Fruit fly (Drosophila melanogaster) whole organism, embryonic: ENCODE measurements around the gene PpV.

ENCODE experiments used
- Aef1 ChIP-seq: fragments of 200-800 bp; sonication (Bioruptor generic); IDR thresholded peaks from 3 replicates; pipeline ENCODE4 v1.3.6; 2022; ENCODE audit warnings: missing biosample characterization, missing genetic modification characterization
- CG10209 ChIP-seq: fragments of 200-800 bp; sonication (Bioruptor generic); optimal IDR thresholded peaks from 3 replicates; lab custom pipeline; 2017; ENCODE audit warnings: missing biosample characterization, mild to moderate bottlenecking, missing genetic modification characterization, missing genetic modification reagents
- CG11695 ChIP-seq: fragments of 200-800 bp; sonication (Bioruptor generic); IDR thresholded peaks from 3 replicates; pipeline ENCODE4 v1.3.6; 2022; ENCODE audit warnings: missing biosample characterization, missing genetic modification characterization
- CG12071 ChIP-seq: fragments of 200-800 bp; sonication (Bioruptor generic); optimal IDR thresholded peaks from 3 replicates; lab custom pipeline; 2018; ENCODE audit warnings: missing biosample characterization, mild to moderate bottlenecking, missing genetic modification characterization
- CG12769 ChIP-seq: fragments of 200-800 bp; sonication (Bioruptor generic); optimal IDR thresholded peaks from 2 replicates; lab custom pipeline; 2019; ENCODE audit warnings: missing biosample characterization, mild to moderate bottlenecking, missing genetic modification characterization, moderate library complexity
- CG12942 ChIP-seq: fragments of 200-800 bp; sonication (Bioruptor generic); optimal IDR thresholded peaks from 3 replicates; lab custom pipeline; 2016; ENCODE audit warnings: missing biosample characterization, missing genetic modification characterization
- CG13123 ChIP-seq: fragments of 200-800 bp; sonication (Bioruptor generic); optimal IDR thresholded peaks from 2 replicates; lab custom pipeline; 2016; ENCODE audit warnings: missing biosample characterization, missing genetic modification characterization
- CG1602 ChIP-seq: fragments of 200-800 bp; sonication (Bioruptor generic); optimal IDR thresholded peaks from 3 replicates; lab custom pipeline; 2016; ENCODE audit warnings: missing biosample characterization, missing genetic modification characterization
- CG1603 ChIP-seq: fragments of 200-800 bp; sonication (Bioruptor generic); optimal IDR thresholded peaks from 2 replicates; lab custom pipeline; 2019; ENCODE audit warnings: missing biosample characterization, mild to moderate bottlenecking, missing genetic modification characterization, moderate library complexity
- CG17359 ChIP-seq: fragments of 200-800 bp; sonication (Bioruptor generic); optimal IDR thresholded peaks from 3 replicates; lab custom pipeline; 2018; ENCODE audit warnings: missing biosample characterization, mild to moderate bottlenecking, missing genetic modification characterization, moderate library complexity
- CG2199 ChIP-seq: fragments of 200-800 bp; sonication (Bioruptor generic); IDR thresholded peaks from 3 replicates; pipeline ENCODE4 v1.3.6; 2022; ENCODE audit warnings: missing biosample characterization, missing genetic modification characterization
- CG3065 ChIP-seq: fragments of 200-800 bp; sonication (Bioruptor generic); optimal IDR thresholded peaks from 2 replicates; lab custom pipeline; 2016; ENCODE audit warnings: missing biosample characterization, missing genetic modification characterization
- CG3163 ChIP-seq: fragments of 200-800 bp; sonication (Bioruptor generic); optimal IDR thresholded peaks from 3 replicates; lab custom pipeline; 2016; ENCODE audit warnings: missing biosample characterization, missing genetic modification characterization
- CG32532 ChIP-seq: fragments of 200-800 bp; sonication (Bioruptor generic); IDR thresholded peaks from 2 replicates; pipeline ENCODE4 v1.3.6; 2022; ENCODE audit warnings: missing biosample characterization, missing genetic modification characterization
- CG34422 ChIP-seq: fragments of 200-800 bp; sonication (Bioruptor generic); IDR thresholded peaks from 3 replicates; pipeline ENCODE4 v1.3.6; 2022; ENCODE audit warnings: missing biosample characterization, missing genetic modification characterization
- CG5953 ChIP-seq: fragments of 200-800 bp; sonication (Bioruptor generic); IDR thresholded peaks from 2 replicates; pipeline ENCODE4 v1.3.6; 2022; ENCODE audit warnings: missing biosample characterization, missing genetic modification characterization
- CG6654 ChIP-seq: fragments of 200-800 bp; sonication (Bioruptor generic); optimal IDR thresholded peaks from 2 replicates; lab custom pipeline; 2017; ENCODE audit warnings: missing biosample characterization, mild to moderate bottlenecking, missing genetic modification characterization
- CG8765 ChIP-seq: fragments of 200-800 bp; sonication (Bioruptor generic); IDR thresholded peaks from 2 replicates; pipeline ENCODE4 v1.3.6; 2022; ENCODE audit warnings: missing biosample characterization, missing genetic modification characterization
- CG9215 ChIP-seq: fragments of 200-800 bp; sonication (Bioruptor generic); IDR thresholded peaks from 2 replicates; pipeline ENCODE4 v1.3.6; 2022; ENCODE audit warnings: missing biosample characterization, missing genetic modification characterization
- CG9727 ChIP-seq: fragments of 200-800 bp; sonication (Bioruptor generic); optimal IDR thresholded peaks from 3 replicates; lab custom pipeline; 2017; ENCODE audit warnings: missing biosample characterization, mild to moderate bottlenecking, missing genetic modification characterization
- Doc3 ChIP-seq: fragments of 200-800 bp; sonication (Bioruptor generic); IDR thresholded peaks from 3 replicates; pipeline ENCODE4 v1.3.6; 2022; ENCODE audit warnings: missing biosample characterization, missing genetic modification characterization; ENCODE audit not compliant: partially characterized antibody
- Drgx ChIP-seq: fragments of 200-800 bp; sonication (Bioruptor generic); IDR thresholded peaks from 2 replicates; pipeline ENCODE4 v1.3.6; 2022; ENCODE audit warnings: missing biosample characterization, missing genetic modification characterization
- Gug ChIP-seq: fragments of 200-800 bp; sonication (Bioruptor generic); IDR thresholded peaks from 4 replicates; pipeline ENCODE4 v1.3.6; 2022; ENCODE audit warnings: missing biosample characterization, missing genetic modification characterization
- Hr39 ChIP-seq: fragments of >200 bp; optimal IDR thresholded peaks from 2 replicates; lab custom pipeline; 2017
- MBD-R2 ChIP-seq: fragments of 200-800 bp; sonication (Bioruptor generic); IDR thresholded peaks from 2 replicates; pipeline ENCODE4 v1.3.6; 2022; ENCODE audit warnings: missing biosample characterization, missing genetic modification characterization
- Mrtf ChIP-seq: fragments of 200-800 bp; sonication (Bioruptor generic); IDR thresholded peaks from 3 replicates; pipeline ENCODE4 v1.3.6; 2022; ENCODE audit warnings: missing biosample characterization, missing genetic modification characterization
- NC2α ChIP-seq: fragments of 200-800 bp; sonication (Bioruptor generic); optimal IDR thresholded peaks from 2 replicates; lab custom pipeline; 2016; ENCODE audit warnings: missing biosample characterization, missing genetic modification characterization
- NfI ChIP-seq: fragments of 200-800 bp; sonication (Bioruptor generic); optimal IDR thresholded peaks from 3 replicates; lab custom pipeline; 2018; ENCODE audit warnings: missing biosample characterization, mild to moderate bottlenecking, missing genetic modification characterization, moderate library complexity
- Rx ChIP-seq: fragments of 200-800 bp; sonication (Bioruptor generic); IDR thresholded peaks from 2 replicates; pipeline ENCODE4 v1.3.6; 2022; ENCODE audit warnings: missing biosample characterization, missing genetic modification characterization
- Scr ChIP-seq: fragments of 200-800 bp; sonication (Bioruptor generic); IDR thresholded peaks from 2 replicates; pipeline ENCODE4 v1.3.6; 2022; ENCODE audit warnings: missing biosample characterization, missing genetic modification characterization; ENCODE audit not compliant: partially characterized antibody
- Xbp1 ChIP-seq: fragments of 200-800 bp; sonication (Bioruptor generic); optimal IDR thresholded peaks from 3 replicates; lab custom pipeline; 2016; ENCODE audit warnings: missing biosample characterization, mild to moderate bottlenecking, missing genetic modification characterization
- YL-1 ChIP-seq: fragments of 200-800 bp; sonication (Bioruptor generic); optimal IDR thresholded peaks from 3 replicates; lab custom pipeline; 2017; ENCODE audit warnings: missing biosample characterization, mild to moderate bottlenecking, missing genetic modification characterization
- bowl ChIP-seq: fragments of 200-800 bp; sonication (Bioruptor generic); IDR thresholded peaks from 2 replicates; pipeline ENCODE4 v1.3.6; 2022; ENCODE audit warnings: missing biosample characterization, missing genetic modification characterization
- cg ChIP-seq: fragments of 200-800 bp; sonication (Bioruptor generic); optimal IDR thresholded peaks from 3 replicates; lab custom pipeline; 2019; ENCODE audit warnings: missing biosample characterization, mild to moderate bottlenecking, missing genetic modification characterization, moderate library complexity
- dati ChIP-seq: fragments of 200-800 bp; sonication (Bioruptor generic); IDR thresholded peaks from 2 replicates; pipeline ENCODE4 v1.3.6; 2022; ENCODE audit warnings: missing biosample characterization, missing genetic modification characterization
- eve ChIP-seq, 2 experiments: fragments of >200 bp; optimal IDR thresholded peaks; 2 replicates each; lab custom pipeline; 2017; ENCODE audit warnings: missing biosample characterization in 2 of 2, missing genetic modification characterization in 2 of 2
- fd64A ChIP-seq: fragments of 200-800 bp; sonication (Bioruptor generic); optimal IDR thresholded peaks from 3 replicates; lab custom pipeline; 2018; ENCODE audit warnings: missing biosample characterization, mild to moderate bottlenecking, missing genetic modification characterization
- gt ChIP-seq: fragments of 200-800 bp; sonication (Bioruptor generic); IDR thresholded peaks from 2 replicates; pipeline ENCODE4 v1.3.6; 2022; ENCODE audit warnings: missing biosample characterization, missing genetic modification characterization
- kay ChIP-seq: fragments of 200-800 bp; sonication (Bioruptor generic); optimal IDR thresholded peaks from 2 replicates; lab custom pipeline; 2016; ENCODE audit warnings: missing biosample characterization, missing genetic modification characterization
- lilli ChIP-seq: fragments of 200-800 bp; sonication (Bioruptor generic); optimal IDR thresholded peaks from 3 replicates; lab custom pipeline; 2016; ENCODE audit warnings: missing biosample characterization, missing genetic modification characterization
- lmd ChIP-seq: fragments of 200-800 bp; sonication (Bioruptor generic); IDR thresholded peaks from 2 replicates; pipeline ENCODE4 v1.3.6; 2022; ENCODE audit warnings: missing biosample characterization, missing genetic modification characterization
- mld ChIP-seq: fragments of 200-800 bp; sonication (Bioruptor generic); IDR thresholded peaks from 3 replicates; pipeline ENCODE4 v1.3.6; 2022; ENCODE audit warnings: missing biosample characterization, missing genetic modification characterization; ENCODE audit not compliant: partially characterized antibody
- onecut ChIP-seq: fragments of 200-800 bp; sonication (Bioruptor generic); IDR thresholded peaks from 2 replicates; pipeline ENCODE4 v1.3.6; 2022; ENCODE audit warnings: missing biosample characterization, missing genetic modification characterization
- org-1 ChIP-seq: fragments of 200-800 bp; sonication (Bioruptor generic); optimal IDR thresholded peaks from 2 replicates; lab custom pipeline; 2017; ENCODE audit warnings: missing biosample characterization, missing genetic modification characterization
- pfk ChIP-seq: fragments of 200-800 bp; sonication (Bioruptor generic); optimal IDR thresholded peaks from 2 replicates; lab custom pipeline; 2018; ENCODE audit warnings: missing biosample characterization, mild to moderate bottlenecking, missing genetic modification characterization, moderate library complexity
- ro ChIP-seq: fragments of 200-800 bp; sonication (Bioruptor generic); IDR thresholded peaks from 2 replicates; pipeline ENCODE4 v1.3.6; 2022; ENCODE audit warnings: missing biosample characterization, missing genetic modification characterization
- row ChIP-seq: fragments of 200-800 bp; sonication (Bioruptor generic); IDR thresholded peaks from 3 replicates; pipeline ENCODE4 v1.3.6; 2022; ENCODE audit warnings: missing biosample characterization, missing genetic modification characterization
- schlank ChIP-seq: fragments of 200-800 bp; sonication (Bioruptor generic); optimal IDR thresholded peaks from 2 replicates; lab custom pipeline; 2018; ENCODE audit warnings: missing biosample characterization, mild to moderate bottlenecking, missing genetic modification characterization
- scrt ChIP-seq: fragments of 200-800 bp; sonication (Bioruptor generic); optimal IDR thresholded peaks from 2 replicates; lab custom pipeline; 2018; ENCODE audit warnings: missing biosample characterization, mild to moderate bottlenecking, missing genetic modification characterization, moderate library complexity
- wor ChIP-seq: fragments of 200-800 bp; sonication (Bioruptor generic); IDR thresholded peaks from 2 replicates; pipeline ENCODE4 v1.3.6; 2022; ENCODE audit warnings: missing biosample characterization, missing genetic modification characterization
- zf30C ChIP-seq: fragments of 200-800 bp; sonication (Bioruptor generic); optimal IDR thresholded peaks from 3 replicates; lab custom pipeline; 2018; ENCODE audit warnings: missing biosample characterization, mild to moderate bottlenecking, missing genetic modification characterization

Gene PpV

DNA sequence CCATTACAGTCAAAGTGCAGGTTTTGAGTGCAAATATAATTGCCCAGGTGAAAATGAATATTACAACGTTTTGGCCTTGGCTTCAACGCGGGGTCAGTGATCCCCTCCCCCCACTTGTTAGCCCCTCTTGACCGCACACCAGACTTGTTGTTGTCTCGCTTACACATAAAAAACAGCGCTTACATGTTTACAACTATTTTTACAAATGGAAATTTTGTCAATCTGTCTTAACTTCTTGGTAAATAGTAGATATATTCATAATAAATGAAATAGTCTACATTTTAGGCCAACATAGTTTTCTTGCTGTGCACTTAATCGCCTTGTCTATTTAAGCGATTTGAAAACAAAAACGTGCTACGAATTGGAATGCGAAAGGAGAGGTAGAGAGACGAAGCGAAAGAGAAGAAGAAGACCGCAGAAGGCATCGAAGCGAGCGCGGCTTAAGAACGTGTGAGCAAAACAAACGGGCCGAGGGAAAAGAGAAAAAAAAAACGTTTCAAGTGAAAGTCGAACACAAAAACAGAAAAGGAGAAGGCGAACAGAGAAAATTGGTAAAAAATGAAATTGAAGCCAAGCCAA, 32.7 kb downstream of the PpV start (continued):
- TF ChIP-seq bowl (GFP tag; lab: Robert Waterston, UW): no peak
- TF ChIP-seq Aef1: peak; percentile 53; the same call in 2 of the 3 replicates
- no peak for TF ChIP-seq eve (GFP tag; optimal IDR thresholded peaks at IDR 0.05; lab: Kevin White, UChicago)
- TF ChIP-seq wor (GFP tag; lab: Robert Waterston, UW): no peak
- no peak for TF ChIP-seq mld
- TF ChIP-seq CG2199: no peak
- TF ChIP-seq cg (GFP tag; lab: Kevin White, UChicago): no peak
- no peak for TF ChIP-seq ro (GFP tag; lab: Robert Waterston, UW)
- peak; percentile 78 for TF ChIP-seq CG17359 (tag; lab: Kevin White, UChicago)
- no peak for TF ChIP-seq CG8765
- 0 out of 4 replicates have a peak, but pooled peaks have one; percentile 17 for TF ChIP-seq Gug
- no peak for TF ChIP-seq YL-1 (GFP tag; lab: Kevin White, UChicago)
- TF ChIP-seq Rx (GFP tag; lab: Robert Waterston, UW): peak; percentile 56; the same call in 1 of the 2 replicates
- no peak for TF ChIP-seq CG5953 (GFP tag; lab: Robert Waterston, UW)
- TF ChIP-seq CG1602: peak; percentile 29
- TF ChIP-seq CG11695: peak; percentile 67; the same call in 2 of the 3 replicates
- TF ChIP-seq CG9215 (GFP tag; lab: Robert Waterston, UW): peak; percentile 46
- no peak for TF ChIP-seq CG13123 (GFP tag; lab: Kevin White, UChicago)
- peak; percentile 61; the same call in 1 of the 2 replicates for TF ChIP-seq lmd
- TF ChIP-seq Drgx (GFP tag; lab: Robert Waterston, UW): peak; percentile 71
- TF ChIP-seq onecut (GFP tag; lab: Robert Waterston, UW): no peak
- TF ChIP-seq CG3163 (GFP tag; lab: Kevin White, UChicago): no peak
- TF ChIP-seq dati (GFP tag; lab: Robert Waterston, UW): no peak
- peak; percentile 68 for TF ChIP-seq CG12769 (tag; lab: Kevin White, UChicago)
- TF ChIP-seq row (GFP tag; lab: Robert Waterston, UW): peak; percentile 61
- peak; percentile 68 for TF ChIP-seq CG1603 (tag; lab: Kevin White, UChicago)
- TF ChIP-seq NfI (GFP tag; lab: Kevin White, UChicago): peak; percentile 42
- peak; percentile 64; the same call in 2 of the 3 replicates for TF ChIP-seq CG34422
- TF ChIP-seq scrt (GFP tag; lab: Kevin White, UChicago): peak; percentile 54
- peak; percentile 10 for TF ChIP-seq CG12942 (GFP tag; lab: Kevin White, UChicago)
- no peak for TF ChIP-seq CG6654 (GFP tag; lab: Kevin White, UChicago)
- no peak for TF ChIP-seq kay (GFP tag; lab: Kevin White, UChicago)
- TF ChIP-seq CG3065 (GFP tag; lab: Kevin White, UChicago): no peak
- TF ChIP-seq pfk (GFP tag; lab: Kevin White, UChicago): no peak
- TF ChIP-seq CG9727 (GFP tag; lab: Kevin White, UChicago): no peak
- peak; percentile 10 for TF ChIP-seq zf30C
- peak; percentile 59 for TF ChIP-seq lilli
- TF ChIP-seq Scr (GFP tag; lab: Robert Waterston, UW): no peak
- peak; percentile 73 for TF ChIP-seq CG32532 (GFP tag; lab: Robert Waterston, UW)
- TF ChIP-seq gt (GFP tag; lab: Robert Waterston, UW): peak; percentile 10; the same call in 1 of the 2 replicates
- TF ChIP-seq Xbp1 (GFP tag; lab: Kevin White, UChicago): peak; percentile 52
- TF ChIP-seq schlank: peak; percentile 19
- TF ChIP-seq CG10209 (GFP tag; lab: Kevin White, UChicago): peak; percentile 34
- 0 out of 2 replicates have a peak, but pooled peaks have one; percentile 8 for TF ChIP-seq MBD-R2 (GFP tag; lab: Robert Waterston, UW)
- TF ChIP-seq NC2α (GFP tag; lab: Kevin White, UChicago): no peak
- TF ChIP-seq fd64A (GFP tag; lab: Kevin White, UChicago): peak; percentile 27
- TF ChIP-seq org-1: peak; percentile 24
- peak; percentile 38 for TF ChIP-seq CG12071 (GFP tag; lab: Kevin White, UChicago)
- TF ChIP-seq Doc3 (GFP tag; lab: Robert Waterston, UW): no peak
- 0 out of 3 replicates have a peak, but pooled peaks have one; percentile 6 for TF ChIP-seq Mrtf (GFP tag; lab: Robert Waterston, UW)
- TF ChIP-seq Hr39 (lab: Kevin White, UChicago): no peak
